Fruit fly (Drosophila melanogaster): ENCODE data around the gene psidin.

Gene psidin

dm6 chr3R:20008372-20009051 lies 13.0 kb upstream of the psidin start, which contains the start of the genes Hs6st and MED25 (continued):
- no peak for TF ChIP-seq sc (optimal IDR thresholded peaks at IDR 0.05)
- no peak for TF ChIP-seq sc (GFP tag; optimal IDR thresholded peaks at IDR 0.05)
- TF ChIP-seq Sry-β (GFP tag; optimal IDR thresholded peaks at IDR 0.05) = peak; percentile 12
- TF ChIP-seq CG9727 (GFP tag; optimal IDR thresholded peaks at IDR 0.05) = peak; percentile 54
- peak; percentile 25 for TF ChIP-seq CG17328 (GFP tag; IDR thresholded peaks at IDR 0.05)
- TF ChIP-seq ro (GFP tag; IDR thresholded peaks at IDR 0.05) = no peak
- peak; percentile 9 for TF ChIP-seq Hsf (GFP tag; optimal IDR thresholded peaks at IDR 0.05)
- TF ChIP-seq CG8944 (GFP tag; optimal IDR thresholded peaks at IDR 0.05) = peak; percentile 16
- TF ChIP-seq Dfd (GFP tag; optimal IDR thresholded peaks at IDR 0.05) = no peak
- TF ChIP-seq Hr51 (GFP tag; optimal IDR thresholded peaks at IDR 0.05) = no peak
- no peak for TF ChIP-seq croc (GFP tag; conservative IDR thresholded peaks at IDR 0.05)
- TF ChIP-seq NfI (GFP tag; optimal IDR thresholded peaks at IDR 0.05) = peak; percentile 39
- no peak for TF ChIP-seq Gug (GFP tag; IDR thresholded peaks at IDR 0.05)
- TF ChIP-seq Nf-YA (GFP tag; IDR thresholded peaks at IDR 0.05) = 0 out of 2 replicates have a peak, but pooled peaks have one; percentile 9
- no peak for TF ChIP-seq CG8281 (tag; optimal IDR thresholded peaks at IDR 0.05)
- no peak for TF ChIP-seq CG4404 (GFP tag; IDR thresholded peaks at IDR 0.05)
- no peak for TF ChIP-seq dm (GFP tag; optimal IDR thresholded peaks at IDR 0.05)
- TF ChIP-seq nerfin-1 (tag; optimal IDR thresholded peaks at IDR 0.05) = peak; percentile 10
- TF ChIP-seq Ada2b (GFP tag; IDR thresholded peaks at IDR 0.05) = no peak; the same call in 1 of the 2 replicates
- peak; percentile 69 for TF ChIP-seq Myb (GFP tag; optimal IDR thresholded peaks at IDR 0.05)
- no peak for TF ChIP-seq CHES-1-like (GFP tag; optimal IDR thresholded peaks at IDR 0.05)
- no peak for TF ChIP-seq NC2α (GFP tag; optimal IDR thresholded peaks at IDR 0.05)
- TF ChIP-seq peb (GFP tag; IDR thresholded peaks at IDR 0.05) = no peak
- TF ChIP-seq CG18599 (GFP tag; optimal IDR thresholded peaks at IDR 0.05) = peak; percentile 74
- no peak for TF ChIP-seq CG7745 (tag; optimal IDR thresholded peaks at IDR 0.05)
- no peak for TF ChIP-seq CG6813 (GFP tag; optimal IDR thresholded peaks at IDR 0.05)
- no peak for TF ChIP-seq Camta (GFP tag; optimal IDR thresholded peaks at IDR 0.05)
- no peak for TF ChIP-seq CG5953 (GFP tag; IDR thresholded peaks at IDR 0.05)
- TF ChIP-seq CG6254 (GFP tag; optimal IDR thresholded peaks at IDR 0.05) = no peak
- TF ChIP-seq chn (GFP tag; optimal IDR thresholded peaks at IDR 0.05) = no peak
- TF ChIP-seq BtbVII (GFP tag; optimal IDR thresholded peaks at IDR 0.05) = peak; percentile 39
- no peak for TF ChIP-seq ap (GFP tag; IDR thresholded peaks at IDR 0.05)
- TF ChIP-seq CG6654 (GFP tag; optimal IDR thresholded peaks at IDR 0.05) = no peak
- TF ChIP-seq CG1602 (GFP tag; optimal IDR thresholded peaks at IDR 0.05) = no peak
- no peak for TF ChIP-seq abd-A (tag; optimal IDR thresholded peaks at IDR 0.05)
- no peak for TF ChIP-seq Tbp (GFP tag; optimal IDR thresholded peaks at IDR 0.05)
- no peak for TF ChIP-seq CG9609 (GFP tag; optimal IDR thresholded peaks at IDR 0.05)
- TF ChIP-seq p53 (GFP tag; optimal IDR thresholded peaks at IDR 0.05) = no peak
- TF ChIP-seq Max (GFP tag; optimal IDR thresholded peaks at IDR 0.05) = peak; percentile 44
- TF ChIP-seq gcm2 (GFP tag; optimal IDR thresholded peaks at IDR 0.05) = no peak
- TF ChIP-seq CG4730 (GFP tag; IDR thresholded peaks at IDR 0.05) = no peak
- TF ChIP-seq YL-1 (GFP tag; optimal IDR thresholded peaks at IDR 0.05) = peak; percentile 60
- no peak for TF ChIP-seq lola (GFP tag; optimal IDR thresholded peaks at IDR 0.05)
- TF ChIP-seq gem (tag; optimal IDR thresholded peaks at IDR 0.05) = no peak
- TF ChIP-seq CG4820 (GFP tag; optimal IDR thresholded peaks at IDR 0.05) = peak; percentile 44
- no peak for TF ChIP-seq h (optimal IDR thresholded peaks at IDR 0.05)
- no peak for TF ChIP-seq Doc2 (GFP tag; IDR thresholded peaks at IDR 0.05)
- no peak for TF ChIP-seq NFAT (GFP tag; IDR thresholded peaks at IDR 0.05)
- TF ChIP-seq Xrp1 (GFP tag; IDR thresholded peaks at IDR 0.05) = no peak
- TF ChIP-seq CG17385 (GFP tag; optimal IDR thresholded peaks at IDR 0.05) = peak; percentile 12
- TF ChIP-seq CG3995 (GFP tag; optimal IDR thresholded peaks at IDR 0.05) = peak; percentile 63

Measured in whole organism, embryonic.